Worm (Caenorhabditis elegans) whole organism, midembryonic: ENCODE results near the gene str-19.

Source experiments
- T22C8.4 ChIP-seq: fragments of 200-800 bp; sonication (Bioruptor generic); IDR thresholded peaks from 2 replicates; pipeline ENCODE4 v1.3.6; 2022; ENCODE audit warnings: missing genetic modification characterization, missing compliant biosample characterization
- cog-1 ChIP-seq: sonication (generic microtip); optimal IDR thresholded peaks from 2 replicates; lab custom pipeline; 2016; ENCODE audit warnings: missing genetic modification characterization, missing compliant biosample characterization
- flt-1 ChIP-seq: fragments of 200-800 bp; sonication (Bioruptor generic); IDR thresholded peaks from 2 replicates; pipeline ENCODE4 v1.3.6; 2022; ENCODE audit warnings: missing genetic modification characterization, missing compliant biosample characterization
- klf-2 ChIP-seq: fragments of 200-800 bp; sonication (Bioruptor generic); conservative IDR thresholded peaks from 2 replicates; pipeline ENCODE4 v1.3.6; 2022; ENCODE audit warnings: missing genetic modification reagents, missing genetic modification characterization, missing compliant biosample characterization
- tab-1 ChIP-seq: fragments of 200-800 bp; sonication (Bioruptor generic); IDR thresholded peaks from 2 replicates; pipeline ENCODE4 v1.3.6; 2022; ENCODE audit warnings: missing genetic modification characterization, missing compliant biosample characterization
- ztf-23 ChIP-seq: fragments of 200-800 bp; sonication (Bioruptor generic); IDR thresholded peaks from 2 replicates; pipeline ENCODE4 v1.3.6; 2022; ENCODE audit warnings: missing genetic modification reagents, missing genetic modification characterization, missing compliant biosample characterization
- ztf-29 ChIP-seq: fragments of 200-800 bp; sonication (Bioruptor generic); IDR thresholded peaks from 2 replicates; pipeline ENCODE4 v1.3.6; 2022; ENCODE audit warnings: missing genetic modification reagents, missing genetic modification characterization, missing compliant biosample characterization

DNA sequence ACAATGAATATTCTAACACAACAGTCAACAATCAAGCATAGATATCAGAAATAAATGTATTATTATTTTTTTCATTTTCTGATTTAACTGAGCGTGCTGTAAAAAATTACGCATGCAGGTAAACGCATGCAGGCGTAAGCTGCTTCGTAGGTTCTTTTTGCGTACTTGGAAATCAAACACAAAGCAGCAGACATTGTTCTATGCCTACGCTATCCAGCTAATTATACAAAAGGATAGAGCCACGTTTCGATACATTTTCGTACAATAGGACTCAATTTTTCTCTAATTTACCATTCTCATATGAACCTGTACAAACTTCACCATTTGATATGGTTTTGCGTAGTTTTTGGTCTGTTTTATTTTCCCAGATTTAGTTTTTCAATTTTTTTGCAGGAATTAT lies 38.2 kb upstream of the str-19 start, which contains the start of gene T26E4.3:
- TF ChIP-seq T22C8.4 (GFP tag; lab: Robert Waterston, UW) (no peak), ztf-29 (GFP tag; lab: Robert Waterston, UW) (no peak), ztf-23 (GFP tag; lab: Robert Waterston, UW) (no peak), klf-2 (GFP tag; lab: Robert Waterston, UW) (no peak), flt-1 (GFP tag; lab: Robert Waterston, UW) (no peak), tab-1 (no peak), cog-1 (tag; lab: Kevin White, UChicago) (no peak)
